Fruit fly (Drosophila melanogaster) whole organism: ENCODE measurements around the gene spz5.

Source experiments
- CG8478 ChIP-seq: fragments of >200 bp; optimal IDR thresholded peaks from 2 replicates; lab custom pipeline; 2018; ENCODE audit warnings: inconsistent platforms
- EcR ChIP-seq, 2 experiments: fragments of >200 bp; optimal IDR thresholded peaks; 2 replicates each; lab custom pipeline; 2017; ENCODE audit warnings: missing biosample characterization in 2 of 2, missing genetic modification characterization in 2 of 2, missing genetic modification reagents in 2 of 2

DNA sequence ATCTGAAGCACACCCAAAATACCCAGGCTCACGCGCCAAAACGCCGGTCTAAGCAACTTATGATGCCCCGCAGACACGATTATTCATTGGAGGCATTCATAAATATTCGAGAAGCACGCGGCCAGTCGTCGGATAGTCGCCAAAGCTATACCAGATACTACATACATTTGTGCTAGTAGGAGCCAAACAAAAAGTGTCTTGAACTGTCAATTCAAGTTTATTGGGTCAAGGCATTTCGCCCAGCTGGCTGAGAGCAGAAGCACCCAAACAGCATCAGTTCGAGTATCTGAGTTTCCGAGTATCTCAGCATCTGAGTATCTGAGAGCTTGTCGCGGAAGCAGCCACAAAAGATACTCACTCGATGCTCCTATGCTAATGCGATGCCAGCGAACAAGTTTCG, 3.8 kb downstream of the spz5 start:
- TF ChIP-seq EcR (GFP tag; optimal IDR thresholded peaks at IDR 0.05; lab: Kevin White, UChicago) (no peak), CG8478 (lab: Kevin White, UChicago) (no peak)
